Fruit fly (Drosophila melanogaster) whole organism, embryonic: ENCODE results near the gene Lim3.

Source experiments
- Awh ChIP-seq: fragments of 200-800 bp; sonication (Bioruptor generic); IDR thresholded peaks from 2 replicates; pipeline ENCODE4, ENCODE4 v1.3.6; 2022; ENCODE audit warnings: missing biosample characterization, missing genetic modification characterization
- CG11398 ChIP-seq: fragments of 200-800 bp; sonication (Bioruptor generic); optimal IDR thresholded peaks from 2 replicates; lab custom pipeline; 2016; ENCODE audit warnings: missing biosample characterization, missing genetic modification characterization
- CG12219 ChIP-seq: fragments of 200-800 bp; sonication (Bioruptor generic); optimal IDR thresholded peaks from 3 replicates; lab custom pipeline; 2018; ENCODE audit warnings: missing biosample characterization, mild to moderate bottlenecking, missing genetic modification characterization
- CG15479 ChIP-seq: fragments of 200-800 bp; sonication (Bioruptor generic); optimal IDR thresholded peaks from 3 replicates; lab custom pipeline; 2019; ENCODE audit warnings: missing biosample characterization, mild to moderate bottlenecking, missing genetic modification characterization, moderate library complexity
- CG15696 ChIP-seq: fragments of 200-800 bp; sonication (Bioruptor generic); optimal IDR thresholded peaks from 2 replicates; lab custom pipeline; 2019; ENCODE audit warnings: missing biosample characterization, mild to moderate bottlenecking, missing genetic modification characterization, moderate library complexity
- CG1602 ChIP-seq: fragments of 200-800 bp; sonication (Bioruptor generic); optimal IDR thresholded peaks from 3 replicates; lab custom pipeline; 2016; ENCODE audit warnings: missing biosample characterization, missing genetic modification characterization
- CG17568 ChIP-seq: fragments of 200-800 bp; sonication (Bioruptor generic); optimal IDR thresholded peaks from 2 replicates; lab custom pipeline; 2018; ENCODE audit warnings: missing biosample characterization, mild to moderate bottlenecking, missing genetic modification characterization, moderate library complexity
- CG17802 ChIP-seq: fragments of 200-800 bp; sonication (Bioruptor generic); optimal IDR thresholded peaks from 2 replicates; lab custom pipeline; 2018; ENCODE audit warnings: missing biosample characterization, mild to moderate bottlenecking, missing genetic modification characterization, moderate library complexity
- CG6654 ChIP-seq: fragments of 200-800 bp; sonication (Bioruptor generic); optimal IDR thresholded peaks from 2 replicates; lab custom pipeline; 2017; ENCODE audit warnings: missing biosample characterization, mild to moderate bottlenecking, missing genetic modification characterization
- CG6791 ChIP-seq: fragments of 200-800 bp; sonication (Bioruptor generic); IDR thresholded peaks from 3 replicates; pipeline ENCODE4 v1.3.6; 2022; ENCODE audit warnings: missing biosample characterization, missing genetic modification characterization; ENCODE audit not compliant: partially characterized antibody
- CG7987 ChIP-seq: fragments of 200-800 bp; sonication (Bioruptor generic); optimal IDR thresholded peaks from 2 replicates; lab custom pipeline; 2018; ENCODE audit warnings: missing biosample characterization, mild to moderate bottlenecking, missing genetic modification characterization, moderate library complexity
- CG8281 ChIP-seq: fragments of 200-800 bp; sonication (Bioruptor generic); optimal IDR thresholded peaks from 2 replicates; lab custom pipeline; 2018; ENCODE audit warnings: missing biosample characterization, mild to moderate bottlenecking, missing genetic modification characterization, moderate library complexity
- Deaf1 ChIP-seq: fragments of 200-800 bp; optimal IDR thresholded peaks from 3 replicates; lab custom pipeline; 2019; ENCODE audit warnings: missing biosample characterization, mild to moderate bottlenecking, missing genetic modification characterization, moderate library complexity
- Dek ChIP-seq: fragments of 200-800 bp; sonication (Bioruptor generic); optimal IDR thresholded peaks from 3 replicates; lab custom pipeline; 2019; ENCODE audit warnings: missing biosample characterization, mild to moderate bottlenecking, missing genetic modification characterization, moderate library complexity
- Doc2 ChIP-seq: fragments of 200-800 bp; sonication (Bioruptor generic); IDR thresholded peaks from 2 replicates; pipeline ENCODE4 v1.3.6; 2022; ENCODE audit warnings: missing biosample characterization, missing genetic modification characterization
- Ets65A ChIP-seq: fragments of 200-800 bp; sonication (Bioruptor generic); peaks from one replicate; lab custom pipeline; 2016; ENCODE audit warnings: missing biosample characterization, missing genetic modification characterization
- Hey ChIP-seq: fragments of 200-800 bp; sonication (Bioruptor generic); optimal IDR thresholded peaks from 3 replicates; lab custom pipeline; 2018; ENCODE audit warnings: missing biosample characterization, mild to moderate bottlenecking, missing genetic modification characterization
- Hr39 ChIP-seq: fragments of >200 bp; optimal IDR thresholded peaks from 2 replicates; lab custom pipeline; 2017
- Kr ChIP-seq: fragments of 200-800 bp; sonication (Bioruptor generic); optimal IDR thresholded peaks from 2 replicates; lab custom pipeline; 2017; ENCODE audit warnings: missing biosample characterization, mild to moderate bottlenecking, missing genetic modification characterization
- Lpt ChIP-seq: fragments of >200 bp; optimal IDR thresholded peaks from 2 replicates; lab custom pipeline; 2018; ENCODE audit warnings: missing biosample characterization, missing genetic modification characterization
- Med ChIP-seq: fragments of 200-800 bp; sonication (Bioruptor generic); peaks from one replicate; lab custom pipeline; 2016; ENCODE audit warnings: missing biosample characterization, missing genetic modification characterization, mild to moderate bottlenecking, inconsistent platforms, moderate library complexity
- NC2α ChIP-seq: fragments of 200-800 bp; sonication (Bioruptor generic); optimal IDR thresholded peaks from 2 replicates; lab custom pipeline; 2016; ENCODE audit warnings: missing biosample characterization, missing genetic modification characterization
- NC2β ChIP-seq: fragments of 200-800 bp; sonication (Bioruptor generic); optimal IDR thresholded peaks from 2 replicates; lab custom pipeline; 2016; ENCODE audit warnings: missing biosample characterization, missing genetic modification characterization
- Nf-YB ChIP-seq: fragments of 200-800 bp; sonication (Bioruptor generic); optimal IDR thresholded peaks from 3 replicates; lab custom pipeline; 2019; ENCODE audit warnings: missing biosample characterization, mild to moderate bottlenecking, missing genetic modification characterization, moderate library complexity
- Oli ChIP-seq: fragments of 200-800 bp; sonication (Bioruptor generic); optimal IDR thresholded peaks from 2 replicates; lab custom pipeline; 2018; ENCODE audit warnings: missing biosample characterization, mild to moderate bottlenecking, missing genetic modification characterization, moderate library complexity
- Sry-β ChIP-seq: fragments of 200-800 bp; sonication (Bioruptor generic); optimal IDR thresholded peaks from 2 replicates; lab custom pipeline; 2018; ENCODE audit warnings: missing biosample characterization, mild to moderate bottlenecking, missing genetic modification characterization, moderate library complexity
- TFAM ChIP-seq: fragments of 200-800 bp; sonication (Bioruptor generic); optimal IDR thresholded peaks from 2 replicates; lab custom pipeline; 2017; ENCODE audit warnings: missing biosample characterization, missing genetic modification characterization, inconsistent platforms
- Tbp ChIP-seq: fragments of >200 bp; optimal IDR thresholded peaks from 2 replicates; lab custom pipeline; 2018; ENCODE audit warnings: missing biosample characterization, missing genetic modification characterization
- Vsx1 ChIP-seq: fragments of 200-800 bp; sonication (Bioruptor generic); optimal IDR thresholded peaks from 2 replicates; lab custom pipeline; 2017; ENCODE audit warnings: missing biosample characterization, mild to moderate bottlenecking, missing genetic modification characterization, missing genetic modification reagents
- ac ChIP-seq: fragments of 200-800 bp; sonication (Bioruptor generic); optimal IDR thresholded peaks from 3 replicates; lab custom pipeline; 2017; ENCODE audit warnings: missing biosample characterization, mild to moderate bottlenecking, missing genetic modification characterization
- bab2 ChIP-seq: fragments of 200-800 bp; sonication (Bioruptor generic); optimal IDR thresholded peaks from 2 replicates; lab custom pipeline; 2016; ENCODE audit warnings: missing biosample characterization, missing genetic modification characterization
- bsh ChIP-seq, 2 experiments: fragments of 200-800 bp; sonication (Bioruptor generic); optimal IDR thresholded peaks; 2 replicates each; lab custom pipeline; 2017 to 2018; ENCODE audit warnings: mild to moderate bottlenecking in 2 of 2, missing biosample characterization in 2 of 2, missing genetic modification characterization in 2 of 2, moderate library complexity in 1 of 2
- fd102C ChIP-seq: fragments of 200-800 bp; sonication (Bioruptor generic); optimal IDR thresholded peaks from 2 replicates; lab custom pipeline; 2018; ENCODE audit warnings: missing biosample characterization, mild to moderate bottlenecking, missing genetic modification characterization, moderate library complexity
- grn ChIP-seq: fragments of 200-800 bp; sonication (Bioruptor generic); optimal IDR thresholded peaks from 3 replicates; lab custom pipeline; 2017; ENCODE audit warnings: missing biosample characterization, missing genetic modification characterization
- ind ChIP-seq: fragments of 200-800 bp; sonication (Bioruptor generic); optimal IDR thresholded peaks from 3 replicates; lab custom pipeline; 2016; ENCODE audit warnings: missing biosample characterization, missing genetic modification characterization
- inv ChIP-seq: fragments of 200-800 bp; sonication (Bioruptor generic); IDR thresholded peaks from 2 replicates; pipeline ENCODE4 v1.3.6; 2022; ENCODE audit warnings: missing biosample characterization, missing genetic modification characterization; ENCODE audit not compliant: partially characterized antibody
- kah ChIP-seq: fragments of 200-800 bp; sonication (Bioruptor generic); optimal IDR thresholded peaks from 2 replicates; lab custom pipeline; 2018; ENCODE audit warnings: missing biosample characterization, mild to moderate bottlenecking, missing genetic modification characterization
- kni ChIP-seq: fragments of 200-800 bp; sonication (Bioruptor generic); optimal IDR thresholded peaks from 3 replicates; lab custom pipeline; 2017; ENCODE audit warnings: mild to moderate bottlenecking, missing biosample characterization, missing genetic modification reagents, missing genetic modification characterization
- mld ChIP-seq: fragments of 200-800 bp; sonication (Bioruptor generic); IDR thresholded peaks from 3 replicates; pipeline ENCODE4 v1.3.6; 2022; ENCODE audit warnings: missing biosample characterization, missing genetic modification characterization; ENCODE audit not compliant: partially characterized antibody
- nerfin-1 ChIP-seq: fragments of 200-800 bp; sonication (Bioruptor generic); optimal IDR thresholded peaks from 3 replicates; lab custom pipeline; 2019; ENCODE audit warnings: missing biosample characterization, mild to moderate bottlenecking, missing genetic modification characterization, moderate library complexity
- slp2 ChIP-seq: fragments of 200-800 bp; sonication (Bioruptor generic); optimal IDR thresholded peaks from 2 replicates; lab custom pipeline; 2016; ENCODE audit warnings: missing biosample characterization, missing genetic modification characterization
- stc ChIP-seq: fragments of 200-800 bp; sonication (Bioruptor generic); IDR thresholded peaks from 2 replicates; pipeline ENCODE4 v1.3.6; 2022; ENCODE audit warnings: missing biosample characterization, missing genetic modification characterization
- tap ChIP-seq: fragments of 200-800 bp; optimal IDR thresholded peaks from 3 replicates; lab custom pipeline; 2019; ENCODE audit warnings: missing biosample characterization, mild to moderate bottlenecking, missing genetic modification characterization, moderate library complexity
- tll ChIP-seq, 2 experiments: fragments of 200-800 bp in 1 of 2; fragments of >200 bp in 1 of 2; sonication (Bioruptor generic) in 1 of 2; optimal IDR thresholded peaks; 2 replicates each; lab custom pipeline; 2017 to 2019; ENCODE audit warnings: missing biosample characterization in 2 of 2, missing genetic modification characterization in 2 of 2, mild to moderate bottlenecking in 1 of 2, moderate library complexity in 1 of 2
- tna ChIP-seq: fragments of 200-800 bp; sonication (Bioruptor generic); IDR thresholded peaks from 2 replicates; pipeline ENCODE4 v1.3.6; 2022; ENCODE audit warnings: missing biosample characterization, missing genetic modification characterization; ENCODE audit not compliant: partially characterized antibody
- twi ChIP-seq: fragments of 200-800 bp; optimal IDR thresholded peaks from 2 replicates; lab custom pipeline; 2019; ENCODE audit warnings: missing biosample characterization, mild to moderate bottlenecking, missing genetic modification characterization, moderate library complexity
- tx ChIP-seq: fragments of 200-800 bp; sonication (Bioruptor generic); optimal IDR thresholded peaks from 2 replicates; lab custom pipeline; 2016; ENCODE audit warnings: missing biosample characterization, missing genetic modification characterization

Lim3 gene

dm6 chr2L:19106235-19106634 lies 2.0 kb downstream of the Lim3 start (continued):
- no peak for TF ChIP-seq mld (GFP tag; lab: Robert Waterston, UW)
- no peak for TF ChIP-seq CG17568
- no peak for TF ChIP-seq TFAM
- no peak for TF ChIP-seq Sry-β (GFP tag; lab: Kevin White, UChicago)
- TF ChIP-seq Deaf1 = peak; percentile 84
- no peak for TF ChIP-seq Dek
- TF ChIP-seq CG12219 = no peak
- TF ChIP-seq NC2α = no peak
- TF ChIP-seq CG17802 (tag; lab: Kevin White, UChicago) = no peak
- TF ChIP-seq ind (GFP tag; lab: Kevin White, UChicago) = no peak
- TF ChIP-seq CG1602 (GFP tag; lab: Kevin White, UChicago) = no peak
- TF ChIP-seq grn (GFP tag; lab: Kevin White, UChicago) = peak; percentile 76

- TF ChIP-seq ac (GFP tag; lab: Kevin White, UChicago) (no peak), Hr39 (lab: Kevin White, UChicago) (peak; percentile 1), Ets65A (peak; percentile 24), Hey (tag; lab: Kevin White, UChicago) (peak; percentile 92), Tbp (GFP tag; lab: Kevin White, UChicago) (no peak)
Observed at dm6 chr2L:19104383-19104782, 3.8 kb downstream of the Lim3 start.

dm6 chr2L:19103176-19103921 lies 4.9 kb downstream of the Lim3 start:
- TF ChIP-seq kah (GFP tag; lab: Kevin White, UChicago) (no peak), Vsx1 (GFP tag; lab: Kevin White, UChicago) (no peak), Hey (tag; lab: Kevin White, UChicago) (peak; percentile 94), tna (GFP tag; lab: Robert Waterston, UW) (no peak), nerfin-1 (tag; lab: Kevin White, UChicago) (peak; percentile 45), fd102C (GFP tag; lab: Kevin White, UChicago) (peak; percentile 4), NC2β (GFP tag; lab: Kevin White, UChicago) (no peak), CG12219 (no peak), tll (GFP tag; optimal IDR thresholded peaks at IDR 0.05; lab: Kevin White, UChicago) (peak in 1 of 2 experiments; percentile 76), CG15696 (tag; lab: Kevin White, UChicago) (peak; percentile 2), stc (GFP tag; lab: Robert Waterston, UW) (no peak), CG11398 (GFP tag; lab: Kevin White, UChicago) (no peak), Awh (GFP tag; lab: Robert Waterston, UW) (0 out of 2 replicates have a peak, but pooled peaks have one; percentile 48), twi (tag; lab: Kevin White, UChicago) (peak; percentile 6), tap (tag; lab: Kevin White, UChicago) (no peak), Kr (GFP tag; lab: Kevin White, UChicago) (peak; percentile 78), CG7987 (no peak), kni (peak; percentile 40), CG6654 (GFP tag; lab: Kevin White, UChicago) (no peak), bsh (GFP tag; optimal IDR thresholded peaks at IDR 0.05; lab: Kevin White, UChicago) (no peak), CG6791 (GFP tag; lab: Robert Waterston, UW) (no peak), bab2 (GFP tag; lab: Kevin White, UChicago) (no peak), slp2 (GFP tag; lab: Kevin White, UChicago) (no peak), tx (GFP tag; lab: Kevin White, UChicago) (no peak), Nf-YB (GFP tag; lab: Kevin White, UChicago) (peak; percentile 4), Med (GFP tag; lab: Kevin White, UChicago) (peak; percentile 34), CG8281 (tag; lab: Kevin White, UChicago) (no peak), Oli (tag; lab: Kevin White, UChicago) (no peak), Lpt (GFP tag; lab: Kevin White, UChicago) (no peak), inv (GFP tag; lab: Robert Waterston, UW) (no peak), CG15479 (peak; percentile 19), Doc2 (GFP tag; lab: Robert Waterston, UW) (no peak)
